Worm (Caenorhabditis elegans) whole organism, young adult: ENCODE results near the gene M106.8.

Experiments
- C06A6.2 ChIP-seq: fragments of 200-800 bp; sonication (Bioruptor generic); conservative IDR thresholded peaks from 2 replicates; pipeline ENCODE4 v1.3.6; 2022; ENCODE audit warnings: missing genetic modification characterization, missing compliant biosample characterization
- C17E4.6 ChIP-seq: fragments of 200-800 bp; sonication (Bioruptor generic); IDR thresholded peaks from 2 replicates; pipeline ENCODE4 v1.3.6; 2022; ENCODE audit warnings: missing genetic modification reagents, missing genetic modification characterization, missing compliant biosample characterization
- F23B12.7 ChIP-seq: sonication (generic microtip); optimal IDR thresholded peaks from 2 replicates; lab custom pipeline; 2017; ENCODE audit warnings: missing genetic modification characterization, mild to moderate bottlenecking, missing compliant biosample characterization, antibody characterized with exemption, moderate library complexity; ENCODE audit not compliant: insufficient read depth
- F33H1.4 ChIP-seq: fragments of 200-800 bp; sonication (Bioruptor generic); IDR thresholded peaks from 2 replicates; pipeline ENCODE4 v1.3.6; 2022; ENCODE audit warnings: missing genetic modification reagents, missing genetic modification characterization, missing compliant biosample characterization
- K11D2.4 ChIP-seq: fragments of 200-800 bp; sonication (Bioruptor generic); IDR thresholded peaks from 2 replicates; pipeline ENCODE4 v1.3.6; 2022; ENCODE audit warnings: missing genetic modification reagents, missing genetic modification characterization, missing compliant biosample characterization
- Y53G8AR.9 ChIP-seq: fragments of 200-800 bp; sonication (Bioruptor generic); conservative IDR thresholded peaks from 2 replicates; pipeline ENCODE4 v1.3.6; 2022; ENCODE audit warnings: missing genetic modification reagents, missing genetic modification characterization, missing compliant biosample characterization
- ZK185.1 ChIP-seq: sonication (generic microtip); optimal IDR thresholded peaks from 2 replicates; lab custom pipeline; 2016; ENCODE audit warnings: mild to moderate bottlenecking, missing genetic modification characterization, missing compliant biosample characterization; ENCODE audit not compliant: poor library complexity, severe bottlenecking
- attf-3 ChIP-seq: fragments of 200-800 bp; sonication (Bioruptor generic); conservative IDR thresholded peaks from 2 replicates; pipeline ENCODE4 v1.3.6; 2022; ENCODE audit warnings: missing genetic modification reagents, missing genetic modification characterization, missing compliant biosample characterization
- attf-6 ChIP-seq: fragments of 200-800 bp; sonication (Bioruptor generic); IDR thresholded peaks from 2 replicates; pipeline ENCODE4 v1.3.6; 2022; ENCODE audit warnings: missing genetic modification reagents, missing genetic modification characterization, missing compliant biosample characterization
- bed-2 ChIP-seq: fragments of 200-800 bp; sonication (Bioruptor generic); IDR thresholded peaks from 2 replicates; pipeline ENCODE4 v1.3.6; 2022; ENCODE audit warnings: missing genetic modification reagents, missing genetic modification characterization, missing compliant biosample characterization
- cebp-2 ChIP-seq: fragments of 200-800 bp; sonication (Bioruptor generic); IDR thresholded peaks from 2 replicates; pipeline ENCODE4 v1.3.6; 2022; ENCODE audit warnings: missing genetic modification characterization, missing compliant biosample characterization
- ceh-100 ChIP-seq: fragments of 200-800 bp; sonication (Bioruptor generic); IDR thresholded peaks from 2 replicates; pipeline ENCODE4 v1.3.6; 2022; ENCODE audit warnings: missing genetic modification reagents, missing genetic modification characterization, missing compliant biosample characterization
- ceh-58 ChIP-seq: fragments of 200-800 bp; sonication (Bioruptor generic); IDR thresholded peaks from 2 replicates; pipeline ENCODE4 v1.3.6; 2022; ENCODE audit warnings: missing genetic modification characterization, missing compliant biosample characterization
- ceh-79 ChIP-seq: sonication (generic microtip); optimal IDR thresholded peaks from 2 replicates; lab custom pipeline; 2017; ENCODE audit warnings: mild to moderate bottlenecking, missing genetic modification characterization, missing compliant biosample characterization
- die-1 ChIP-seq: sonication (generic microtip); optimal IDR thresholded peaks from 2 replicates; lab custom pipeline; 2016; ENCODE audit warnings: missing genotype, mild to moderate bottlenecking, missing genetic modification characterization, missing compliant biosample characterization
- dpl-1 ChIP-seq: fragments of 150-350 bp; optimal IDR thresholded peaks from 2 replicates; lab custom pipeline; 2014; ENCODE audit warnings: missing biosample characterization, missing genetic modification reagents, missing genetic modification characterization
- ekl-4 ChIP-seq: fragments of 200-800 bp; sonication (Bioruptor generic); IDR thresholded peaks from 2 replicates; pipeline ENCODE4 v1.3.6; 2022; ENCODE audit warnings: missing genetic modification reagents, missing genetic modification characterization, missing compliant biosample characterization
- fkh-3 ChIP-seq: sonication (generic microtip); optimal IDR thresholded peaks from 2 replicates; lab custom pipeline; 2016; ENCODE audit warnings: mild to moderate bottlenecking, missing genetic modification characterization, missing compliant biosample characterization
- hmg-1.2 ChIP-seq: fragments of 200-800 bp; sonication (Bioruptor generic); IDR thresholded peaks from 2 replicates; pipeline ENCODE4 v1.3.6; 2022; ENCODE audit warnings: missing genetic modification reagents, missing genetic modification characterization, missing compliant biosample characterization
- hsf-1 ChIP-seq: fragments of 200-800 bp; sonication (Bioruptor generic); IDR thresholded peaks from 2 replicates; pipeline ENCODE4 v1.3.6; 2022; ENCODE audit warnings: missing genetic modification reagents, missing genetic modification characterization, missing compliant biosample characterization
- lag-1 ChIP-seq: fragments of 200-800 bp; sonication (Bioruptor generic); IDR thresholded peaks from 2 replicates; pipeline ENCODE4 v1.3.6; 2022; ENCODE audit warnings: missing genetic modification reagents, missing genetic modification characterization, missing compliant biosample characterization
- let-526 ChIP-seq: fragments of 200-800 bp; sonication (Bioruptor generic); IDR thresholded peaks from 2 replicates; pipeline ENCODE4 v1.3.6; 2022; ENCODE audit warnings: missing genetic modification reagents, missing genetic modification characterization, missing compliant biosample characterization
- lin-40 ChIP-seq: sonication (generic microtip); optimal IDR thresholded peaks from 2 replicates; lab custom pipeline; 2016; ENCODE audit warnings: missing genetic modification characterization, mild to moderate bottlenecking, missing compliant biosample characterization, missing genotype, missing genetic modification reagents
- lir-1 ChIP-seq: fragments of 200-800 bp; sonication (Bioruptor generic); conservative IDR thresholded peaks from 2 replicates; pipeline ENCODE4 v1.3.6; 2022; ENCODE audit warnings: missing genetic modification reagents, missing genetic modification characterization, missing compliant biosample characterization
- madf-8 ChIP-seq: fragments of 200-800 bp; sonication (Bioruptor generic); conservative IDR thresholded peaks from 2 replicates; pipeline ENCODE4 v1.3.6; 2022; ENCODE audit warnings: missing genetic modification reagents, missing genetic modification characterization, missing compliant biosample characterization
- mel-28 ChIP-seq: sonication (generic microtip); optimal IDR thresholded peaks from 2 replicates; lab custom pipeline; 2016; ENCODE audit warnings: borderline replicate concordance, mild to moderate bottlenecking, missing genetic modification characterization, missing compliant biosample characterization
- nfya-2 ChIP-seq: fragments of 200-800 bp; sonication (Bioruptor generic); IDR thresholded peaks from 2 replicates; pipeline ENCODE4 v1.3.6; 2022; ENCODE audit warnings: missing genetic modification reagents, missing genetic modification characterization, missing compliant biosample characterization
- nhr-120 ChIP-seq: fragments of 200-800 bp; sonication (Bioruptor generic); IDR thresholded peaks from 2 replicates; pipeline ENCODE4 v1.3.6; 2022; ENCODE audit warnings: missing genetic modification characterization, missing compliant biosample characterization
- nhr-80 ChIP-seq: sonication (generic microtip); optimal IDR thresholded peaks from 2 replicates; lab custom pipeline; 2016; ENCODE audit warnings: missing genetic modification characterization, missing compliant biosample characterization
- nhr-90 ChIP-seq: sonication (generic microtip); optimal IDR thresholded peaks from 2 replicates; lab custom pipeline; 2016; ENCODE audit warnings: missing genotype, mild to moderate bottlenecking, missing genetic modification characterization, missing compliant biosample characterization
- rcor-1 ChIP-seq: fragments of 200-800 bp; sonication (Bioruptor generic); IDR thresholded peaks from 2 replicates; pipeline ENCODE4 v1.3.6; 2022; ENCODE audit warnings: missing genetic modification reagents, missing genetic modification characterization, missing compliant biosample characterization
- rec-8 ChIP-seq, 2 experiments: sonication (generic microtip); optimal IDR thresholded peaks; 2 replicates each; lab custom pipeline; 2016; ENCODE audit warnings: mild to moderate bottlenecking in 2 of 2, missing genetic modification characterization in 2 of 2, missing genetic modification reagents in 2 of 2, missing genotype in 2 of 2, missing biosample characterization in 1 of 2, missing compliant biosample characterization in 1 of 2, moderate library complexity in 1 of 2
- snpc-1.1 ChIP-seq: sonication (generic microtip); optimal IDR thresholded peaks from 2 replicates; lab custom pipeline; 2017; ENCODE audit warnings: missing genetic modification characterization, mild to moderate bottlenecking, missing compliant biosample characterization, antibody characterized with exemption, moderate library complexity, missing genotype, missing genetic modification reagents; ENCODE audit not compliant: insufficient read depth
- snpc-4 ChIP-seq, 5 experiments: fragments of 150-350 bp in 1 of 5; sonication (generic microtip) in 4 of 5; optimal IDR thresholded peaks; 2 replicates each; lab custom pipeline; 2014 to 2018; ENCODE audit warnings: missing genetic modification characterization in 5 of 5, missing biosample characterization in 3 of 5, antibody characterized with exemption in 2 of 5, mild to moderate bottlenecking in 2 of 5, missing compliant biosample characterization in 2 of 5, missing genotype in 2 of 5, moderate library complexity in 2 of 5, missing genetic modification reagents in 1 of 5
- unc-62 ChIP-seq: fragments of 150-350 bp; optimal IDR thresholded peaks from 2 replicates; lab custom pipeline; 2014; ENCODE audit warnings: missing biosample characterization, missing genetic modification reagents, missing genetic modification characterization
- xnd-1 ChIP-seq: sonication (generic microtip); optimal IDR thresholded peaks from 2 replicates; lab custom pipeline; 2016; ENCODE audit warnings: missing genotype, missing genetic modification reagents, missing genetic modification characterization, missing compliant biosample characterization
- zfh-2 ChIP-seq: fragments of 200-800 bp; sonication (Bioruptor generic); conservative IDR thresholded peaks from 2 replicates; pipeline ENCODE4 v1.3.6; 2022; ENCODE audit warnings: missing genetic modification reagents, missing genetic modification characterization, missing compliant biosample characterization
- ztf-18 ChIP-seq: sonication (generic microtip); optimal IDR thresholded peaks from 2 replicates; lab custom pipeline; 2016; ENCODE audit warnings: missing genotype, mild to moderate bottlenecking, missing genetic modification characterization, missing compliant biosample characterization
- ztf-22 ChIP-seq: fragments of 200-800 bp; sonication (Bioruptor generic); optimal IDR thresholded peaks from 2 replicates; lab custom pipeline; 2018; ENCODE audit warnings: mild to moderate bottlenecking, missing genetic modification characterization, moderate library complexity, missing compliant biosample characterization
- ztf-25 ChIP-seq: fragments of 200-800 bp; sonication (Bioruptor generic); IDR thresholded peaks from 2 replicates; pipeline ENCODE4 v1.3.6; 2022; ENCODE audit warnings: missing genetic modification reagents, missing genetic modification characterization, missing compliant biosample characterization
- ztf-28 ChIP-seq: fragments of 200-800 bp; sonication (Bioruptor generic); IDR thresholded peaks from 2 replicates; pipeline ENCODE4 v1.3.6; 2022; ENCODE audit warnings: missing genetic modification reagents, missing genetic modification characterization, missing compliant biosample characterization
- ztf-3 ChIP-seq: fragments of 200-800 bp; sonication (Bioruptor generic); optimal IDR thresholded peaks from 2 replicates; lab custom pipeline; 2018; ENCODE audit warnings: mild to moderate bottlenecking, missing genetic modification characterization, missing compliant biosample characterization
- ztf-6 ChIP-seq: fragments of 200-800 bp; sonication (Bioruptor generic); IDR thresholded peaks from 2 replicates; pipeline ENCODE4 v1.3.6; 2022; ENCODE audit warnings: missing genetic modification reagents, missing genetic modification characterization, missing compliant biosample characterization

M106.8 gene

ce11 chrII:10849903-10850302 lies 6.5 kb upstream of the M106.8 start, which contains the start of gene M106.2:
Gene M106.2 (minus strand): TSS chrII:10850003.
- TF ChIP-seq madf-8 (no peak), ztf-22 (no peak), cebp-2 (GFP tag; lab: Robert Waterston, UW) (no peak), ztf-3 (no peak), mel-28 (tag; lab: Kevin White, UChicago) (no peak), lin-40 (no peak), lir-1 (no peak), C17E4.6 (no peak), nhr-120 (GFP tag; lab: Robert Waterston, UW) (no peak), fkh-3 (tag; lab: Kevin White, UChicago) (no peak)

ce11 chrII:10847057-10847456 lies 3.6 kb upstream of the M106.8 start:
- TF ChIP-seq nfya-2 (GFP tag; lab: Robert Waterston, UW), result no peak
- TF ChIP-seq ztf-18 (tag; lab: Kevin White, UChicago), result no peak
- TF ChIP-seq attf-3, result no peak
- TF ChIP-seq K11D2.4, result no peak
- TF ChIP-seq hmg-1.2 (GFP tag; lab: Robert Waterston, UW), result peak; percentile 52
- TF ChIP-seq snpc-4 (GFP tag; optimal IDR thresholded peaks at IDR 0.05; lab: Kevin White, UChicago), result peak; percentile 15
- TF ChIP-seq snpc-4 (tag; optimal IDR thresholded peaks at IDR 0.05; lab: Kevin White, UChicago), result peak in 3 of 4 experiments; percentile 17 to 82 (median 72)
- TF ChIP-seq snpc-1.1 (tag; lab: Kevin White, UChicago), result peak; percentile 48
- TF ChIP-seq unc-62 (GFP tag; lab: Kevin White, UChicago), result no peak

- TF ChIP-seq xnd-1 (no peak), fkh-3 (tag; lab: Kevin White, UChicago) (peak; percentile 75), ztf-25 (GFP tag; lab: Robert Waterston, UW) (peak; percentile 80; the same call in 1 of the 2 replicates), nhr-90 (tag; lab: Kevin White, UChicago) (peak; percentile 90), ceh-79 (tag; lab: Kevin White, UChicago) (peak; percentile 84), F33H1.4 (peak; percentile 63), ZK185.1 (peak; percentile 91), nfya-2 (GFP tag; lab: Robert Waterston, UW) (no peak), let-526 (GFP tag; lab: Robert Waterston, UW) (peak; percentile 85), ztf-28 (GFP tag; lab: Robert Waterston, UW) (peak; percentile 63; the same call in 1 of the 2 replicates), unc-62 (GFP tag; lab: Kevin White, UChicago) (no peak), Y53G8AR.9 (GFP tag; lab: Robert Waterston, UW) (peak; percentile 88), ceh-100 (GFP tag; lab: Robert Waterston, UW) (peak; percentile 79), F23B12.7 (tag; lab: Kevin White, UChicago) (peak; percentile 82), bed-2 (0 out of 2 replicates have a peak, but pooled peaks have one; percentile 36), zfh-2 (GFP tag; lab: Robert Waterston, UW) (peak; percentile 64), attf-6 (GFP tag; lab: Robert Waterston, UW) (peak; percentile 34; the same call in 1 of the 2 replicates), ztf-6 (GFP tag; lab: Robert Waterston, UW) (0 out of 2 replicates have a peak, but pooled peaks have one; percentile 60), ceh-58 (GFP tag; lab: Robert Waterston, UW) (no peak), ekl-4 (GFP tag; lab: Robert Waterston, UW) (peak; percentile 83), rec-8 (tag; optimal IDR thresholded peaks at IDR 0.05; lab: Kevin White, UChicago) (peak; percentile 76 to 94), lin-40 (peak; percentile 78), nhr-80 (peak; percentile 47), dpl-1 (GFP tag; lab: Kevin White, UChicago) (no peak), C06A6.2 (GFP tag; lab: Robert Waterston, UW) (0 out of 2 replicates have a peak, but pooled peaks have one; percentile 36), rcor-1 (GFP tag; lab: Robert Waterston, UW) (peak; percentile 65; the same call in 1 of the 2 replicates), die-1 (tag; lab: Kevin White, UChicago) (peak; percentile 94), madf-8 (peak; percentile 45), hsf-1 (GFP tag; lab: Robert Waterston, UW) (0 out of 2 replicates have a peak, but pooled peaks have one; percentile 25), lag-1 (GFP tag; lab: Robert Waterston, UW) (no peak)
These were observed 3.4 kb downstream of the M106.8 start for ce11 chrII:10840067-10840466.
